Worm (Caenorhabditis elegans) whole organism, late embryonic: ENCODE results near the gene kin-21.

Experiments used
- F13H6.1 ChIP-seq: sonication (generic microtip); optimal IDR thresholded peaks from 2 replicates; lab custom pipeline; 2016; ENCODE audit warnings: missing genetic modification characterization, missing compliant biosample characterization
- T23F11.4 ChIP-seq: fragments of 200-800 bp; sonication (Bioruptor generic); optimal IDR thresholded peaks from 2 replicates; lab custom pipeline; 2018; ENCODE audit warnings: mild to moderate bottlenecking, missing genetic modification characterization, missing compliant biosample characterization
- ama-1 ChIP-seq: fragments of 150-350 bp; optimal IDR thresholded peaks from 2 replicates; lab custom pipeline; 2014
- ceh-48 ChIP-seq: sonication (generic microtip); optimal IDR thresholded peaks from 2 replicates; lab custom pipeline; 2016; ENCODE audit warnings: missing genetic modification characterization, inconsistent platforms, missing compliant biosample characterization
- nhr-11 ChIP-seq: fragments of 150-350 bp; optimal IDR thresholded peaks from 2 replicates; lab custom pipeline; 2014; ENCODE audit warnings: missing biosample characterization, missing genetic modification characterization
- pag-3 ChIP-seq: sonication (generic microtip); optimal IDR thresholded peaks from 2 replicates; lab custom pipeline; 2016; ENCODE audit warnings: missing compliant biosample characterization, missing genetic modification characterization, borderline replicate concordance
- pqm-1 ChIP-seq: sonication (generic microtip); optimal IDR thresholded peaks from 2 replicates; lab custom pipeline; 2016; ENCODE audit warnings: missing genetic modification characterization, missing compliant biosample characterization
- tbx-7 ChIP-seq: sonication (generic microtip); optimal IDR thresholded peaks from 2 replicates; lab custom pipeline; 2016; ENCODE audit warnings: missing genotype, missing genetic modification characterization, missing compliant biosample characterization

DNA sequence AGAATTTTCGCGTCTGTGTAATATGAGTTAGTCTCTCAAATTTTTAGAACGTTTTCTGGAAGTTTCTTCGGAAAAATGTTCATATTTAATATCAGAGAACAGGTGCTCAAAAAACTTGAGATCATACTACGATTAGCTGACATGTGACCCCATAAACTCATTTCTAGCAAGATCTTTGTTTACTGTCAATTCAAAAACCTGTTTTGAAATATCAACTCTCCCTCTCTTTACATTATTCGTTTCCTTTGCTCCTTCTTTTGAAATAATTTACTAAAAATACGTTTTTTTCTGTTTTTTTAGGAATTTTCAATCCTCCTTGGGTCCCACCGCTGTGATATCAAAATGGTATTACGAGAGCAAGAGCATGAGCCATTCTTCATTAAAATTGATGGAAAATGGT, 33.6 kb upstream of the kin-21 start, which contains the start of gene fat-4:
- TF ChIP-seq F13H6.1 (no peak), ceh-48 (no peak), ama-1 (lab: Kevin White, UChicago) (no peak), pqm-1 (tag; lab: Kevin White, UChicago) (no peak), T23F11.4 (GFP tag; lab: Kevin White, UChicago) (no peak), nhr-11 (no peak), tbx-7 (tag; lab: Kevin White, UChicago) (no peak), pag-3 (no peak)
